Worm (Caenorhabditis elegans) whole organism, L4 larva: ENCODE data around the gene K02E10.6.

Source experiments
- R02D3.7 ChIP-seq: fragments of 150-350 bp; sonication (generic microtip); optimal IDR thresholded peaks from 3 replicates; lab custom pipeline; 2014; ENCODE audit warnings: missing biosample characterization, missing genetic modification characterization
- Y105C5A.15 ChIP-seq: fragments of 200-800 bp; sonication (Bioruptor generic); IDR thresholded peaks from 2 replicates; pipeline ENCODE4 v1.3.6; 2022; ENCODE audit warnings: missing genetic modification characterization, missing compliant biosample characterization
- dve-1 ChIP-seq: sonication (generic microtip); optimal IDR thresholded peaks from 2 replicates; lab custom pipeline; 2017; ENCODE audit warnings: antibody characterized with exemption, mild to moderate bottlenecking, missing genetic modification characterization, missing compliant biosample characterization; ENCODE audit not compliant: insufficient read depth
- unc-62 ChIP-seq, 3 experiments: fragments of 150-350 bp in 1 of 3; sonication (generic microtip); optimal IDR thresholded peaks in 2 of 3; peaks in 1 of 3; 1 replicate in 1 of 3; 2 replicates in 2 of 3; lab custom pipeline; 2014 to 2017; ENCODE audit warnings: missing biosample characterization in 3 of 3, missing genetic modification characterization in 3 of 3, missing genetic modification reagents in 3 of 3, missing genotype in 1 of 3

ce11 chrX:2482622-2483021, at the start of gene K02E10.6:
- no peak for TF ChIP-seq Y105C5A.15 (GFP tag; lab: Robert Waterston, UW)
- peak; percentile 29 for TF ChIP-seq dve-1 (tag; lab: Kevin White, UChicago)
- TF ChIP-seq unc-62 (GFP tag; optimal IDR thresholded peaks at IDR 0.05 in 1 of 2; lab: Kevin White, UChicago), result no peak
- no peak for TF ChIP-seq unc-62 (tag; optimal IDR thresholded peaks at IDR 0.05; lab: Kevin White, UChicago)
- TF ChIP-seq R02D3.7 (tag; lab: Kevin White, UChicago), result no peak
